Fruit fly (Drosophila melanogaster) whole organism, embryonic: ENCODE measurements around the gene CG4972.

Experiments used
- ATbp ChIP-seq: fragments of 200-800 bp; sonication (Bioruptor generic); optimal IDR thresholded peaks from 2 replicates; lab custom pipeline; 2017; ENCODE audit warnings: missing biosample characterization, mild to moderate bottlenecking, missing genetic modification characterization, missing genetic modification reagents
- Bgb ChIP-seq: fragments of 200-800 bp; sonication (Bioruptor generic); IDR thresholded peaks from 2 replicates; pipeline ENCODE4 v1.3.6; 2022; ENCODE audit warnings: missing biosample characterization, missing genetic modification characterization; ENCODE audit not compliant: partially characterized antibody
- Bteb2 ChIP-seq: fragments of 200-800 bp; sonication (Bioruptor generic); optimal IDR thresholded peaks from 2 replicates; lab custom pipeline; 2016; ENCODE audit warnings: missing biosample characterization, missing genetic modification characterization
- CG10654 ChIP-seq: fragments of 200-800 bp; sonication (Bioruptor generic); optimal IDR thresholded peaks from 2 replicates; lab custom pipeline; 2016; ENCODE audit warnings: missing biosample characterization, missing genetic modification characterization
- CG10959 ChIP-seq: fragments of 200-800 bp; sonication (Bioruptor generic); IDR thresholded peaks from 2 replicates; pipeline ENCODE4 v1.3.6; 2022; ENCODE audit warnings: missing biosample characterization, missing genetic modification characterization
- CG13287 ChIP-seq: fragments of 200-800 bp; sonication (Bioruptor generic); IDR thresholded peaks from 2 replicates; pipeline ENCODE4 v1.3.6; 2022; ENCODE audit warnings: missing biosample characterization, missing genetic modification characterization; ENCODE audit not compliant: partially characterized antibody
- CG13624 ChIP-seq: fragments of 200-800 bp; sonication (Bioruptor generic); optimal IDR thresholded peaks from 2 replicates; lab custom pipeline; 2016; ENCODE audit warnings: missing biosample characterization, missing genetic modification characterization
- CG1529 ChIP-seq: fragments of 200-800 bp; sonication (Bioruptor generic); optimal IDR thresholded peaks from 3 replicates; lab custom pipeline; 2018; ENCODE audit warnings: missing biosample characterization, missing genetic modification characterization
- CG15514 ChIP-seq: fragments of 200-800 bp; sonication (Bioruptor generic); optimal IDR thresholded peaks from 3 replicates; lab custom pipeline; 2017; ENCODE audit warnings: missing biosample characterization, missing genetic modification characterization, mild to moderate bottlenecking, moderate library complexity, missing genetic modification reagents
- CG15601 ChIP-seq: fragments of 200-800 bp; sonication (Bioruptor generic); optimal IDR thresholded peaks from 3 replicates; lab custom pipeline; 2019; ENCODE audit warnings: missing biosample characterization, mild to moderate bottlenecking, missing genetic modification characterization, moderate library complexity
- CG1603 ChIP-seq: fragments of 200-800 bp; sonication (Bioruptor generic); optimal IDR thresholded peaks from 2 replicates; lab custom pipeline; 2019; ENCODE audit warnings: missing biosample characterization, mild to moderate bottlenecking, missing genetic modification characterization, moderate library complexity
- CG2120 ChIP-seq: fragments of 200-800 bp; sonication (Bioruptor generic); optimal IDR thresholded peaks from 3 replicates; lab custom pipeline; 2016; ENCODE audit warnings: missing biosample characterization, missing genetic modification characterization
- CG2875 ChIP-seq: fragments of 200-800 bp; sonication (Bioruptor generic); optimal IDR thresholded peaks from 2 replicates; lab custom pipeline; 2017; ENCODE audit warnings: missing biosample characterization, mild to moderate bottlenecking, missing genetic modification characterization, missing genetic modification reagents
- CG4707 ChIP-seq: fragments of 200-800 bp; sonication (Bioruptor generic); optimal IDR thresholded peaks from 2 replicates; lab custom pipeline; 2018; ENCODE audit warnings: missing biosample characterization, mild to moderate bottlenecking, missing genetic modification characterization, moderate library complexity
- CG7786 ChIP-seq: fragments of 200-800 bp; sonication (Bioruptor generic); optimal IDR thresholded peaks from 2 replicates; lab custom pipeline; 2016; ENCODE audit warnings: missing biosample characterization, missing genetic modification characterization
- CG9797 ChIP-seq: fragments of 200-800 bp; sonication (Bioruptor generic); optimal IDR thresholded peaks from 3 replicates; lab custom pipeline; 2018; ENCODE audit warnings: missing biosample characterization, mild to moderate bottlenecking, missing genetic modification characterization
- CG9876 ChIP-seq: fragments of 200-800 bp; sonication (Bioruptor generic); optimal IDR thresholded peaks from 2 replicates; lab custom pipeline; 2016; ENCODE audit warnings: missing biosample characterization, missing genetic modification characterization
- Dip3 ChIP-seq: fragments of 200-800 bp; sonication (Bioruptor generic); optimal IDR thresholded peaks from 3 replicates; lab custom pipeline; 2016; ENCODE audit warnings: missing biosample characterization, missing genetic modification characterization
- Dll ChIP-seq: fragments of 200-800 bp; sonication (Bioruptor generic); IDR thresholded peaks from 4 replicates; pipeline ENCODE4 v1.3.6; 2022; ENCODE audit warnings: missing biosample characterization, missing genetic modification characterization; ENCODE audit not compliant: partially characterized antibody
- H2.0 ChIP-seq: fragments of 200-800 bp; sonication (Bioruptor generic); IDR thresholded peaks from 2 replicates; pipeline ENCODE4 v1.3.6; 2022; ENCODE audit warnings: missing biosample characterization, missing genetic modification characterization
- Hr39 ChIP-seq: fragments of >200 bp; optimal IDR thresholded peaks from 2 replicates; lab custom pipeline; 2017
- Scr ChIP-seq: fragments of 200-800 bp; sonication (Bioruptor generic); IDR thresholded peaks from 2 replicates; pipeline ENCODE4 v1.3.6; 2022; ENCODE audit warnings: missing biosample characterization, missing genetic modification characterization; ENCODE audit not compliant: partially characterized antibody
- Sry-β ChIP-seq: fragments of 200-800 bp; sonication (Bioruptor generic); optimal IDR thresholded peaks from 2 replicates; lab custom pipeline; 2018; ENCODE audit warnings: missing biosample characterization, mild to moderate bottlenecking, missing genetic modification characterization, moderate library complexity
- Trl ChIP-seq, 3 experiments: fragments of >200 bp in 2 of 3; fragments of 200-800 bp in 1 of 3; sonication (Bioruptor generic) in 1 of 3; optimal IDR thresholded peaks; 2 replicates in 1 of 3; 3 replicates in 2 of 3; lab custom pipeline; 2016 to 2017; ENCODE audit warnings: missing biosample characterization in 1 of 3, missing genetic modification characterization in 1 of 3
- ap ChIP-seq: fragments of 200-800 bp; sonication (Bioruptor generic); IDR thresholded peaks from 2 replicates; pipeline ENCODE4 v1.3.6; 2022; ENCODE audit warnings: missing biosample characterization, missing genetic modification characterization
- cwo ChIP-seq: fragments of 200-800 bp; sonication (Bioruptor generic); optimal IDR thresholded peaks from 3 replicates; lab custom pipeline; 2017; ENCODE audit warnings: missing biosample characterization, missing genetic modification characterization, mild to moderate bottlenecking, moderate library complexity, missing genetic modification reagents
- da ChIP-seq: fragments of 200-800 bp; sonication (Bioruptor generic); optimal IDR thresholded peaks from 2 replicates; lab custom pipeline; 2016; ENCODE audit warnings: missing biosample characterization, missing genetic modification characterization
- disco-r ChIP-seq: fragments of 200-800 bp; sonication (Bioruptor generic); optimal IDR thresholded peaks from 2 replicates; lab custom pipeline; 2016; ENCODE audit warnings: missing biosample characterization, missing genetic modification characterization
- exex ChIP-seq: fragments of 200-800 bp; sonication (Bioruptor generic); optimal IDR thresholded peaks from 4 replicates; lab custom pipeline; 2018; ENCODE audit warnings: missing biosample characterization, mild to moderate bottlenecking, missing genetic modification characterization, moderate library complexity
- gfzf ChIP-seq: fragments of 200-800 bp; sonication (Bioruptor generic); optimal IDR thresholded peaks from 2 replicates; lab custom pipeline; 2016; ENCODE audit warnings: missing biosample characterization, mild to moderate bottlenecking, missing genetic modification characterization, moderate library complexity
- grn ChIP-seq: fragments of 200-800 bp; sonication (Bioruptor generic); optimal IDR thresholded peaks from 3 replicates; lab custom pipeline; 2017; ENCODE audit warnings: missing biosample characterization, missing genetic modification characterization
- gsb-n ChIP-seq: fragments of 200-800 bp; sonication (Bioruptor generic); optimal IDR thresholded peaks from 3 replicates; lab custom pipeline; 2018; ENCODE audit warnings: missing biosample characterization, mild to moderate bottlenecking, missing genetic modification characterization
- her ChIP-seq: fragments of 200-800 bp; sonication (Bioruptor generic); optimal IDR thresholded peaks from 2 replicates; lab custom pipeline; 2016; ENCODE audit warnings: missing biosample characterization, missing genetic modification characterization
- lab ChIP-seq: fragments of 200-800 bp; sonication (Bioruptor generic); optimal IDR thresholded peaks from 3 replicates; lab custom pipeline; 2017; ENCODE audit warnings: missing biosample characterization, missing genetic modification characterization, mild to moderate bottlenecking, moderate library complexity, missing genetic modification reagents
- lilli ChIP-seq: fragments of 200-800 bp; sonication (Bioruptor generic); optimal IDR thresholded peaks from 3 replicates; lab custom pipeline; 2016; ENCODE audit warnings: missing biosample characterization, missing genetic modification characterization
- pzg ChIP-seq: fragments of 200-800 bp; sonication (Bioruptor generic); optimal IDR thresholded peaks from 3 replicates; lab custom pipeline; 2018; ENCODE audit warnings: missing biosample characterization, mild to moderate bottlenecking, missing genetic modification characterization, moderate library complexity
- sc ChIP-seq, 3 experiments: fragments of >200 bp in 2 of 3; fragments of 200-800 bp in 1 of 3; sonication (Bioruptor generic) in 1 of 3; optimal IDR thresholded peaks; 2 replicates in 2 of 3; 3 replicates in 1 of 3; lab custom pipeline; 2017; ENCODE audit warnings: mild to moderate bottlenecking in 1 of 3, missing biosample characterization in 1 of 3, missing genetic modification characterization in 1 of 3, missing genetic modification reagents in 1 of 3
- sens ChIP-seq: fragments of 200-800 bp; sonication (Bioruptor generic); peaks from one replicate; lab custom pipeline; 2016; ENCODE audit warnings: missing biosample characterization, missing genetic modification characterization
- seq ChIP-seq: fragments of 200-800 bp; sonication (Bioruptor generic); IDR thresholded peaks from 2 replicates; pipeline ENCODE4 v1.3.6; 2022; ENCODE audit warnings: missing biosample characterization, missing genetic modification characterization
- sima ChIP-seq: fragments of 200-800 bp; sonication (Bioruptor generic); optimal IDR thresholded peaks from 2 replicates; lab custom pipeline; 2016; ENCODE audit warnings: missing biosample characterization, missing genetic modification characterization
- sug ChIP-seq: fragments of 200-800 bp; optimal IDR thresholded peaks from 2 replicates; lab custom pipeline; 2019; ENCODE audit warnings: missing biosample characterization, mild to moderate bottlenecking, missing genetic modification characterization, moderate library complexity
- trem ChIP-seq: fragments of 200-800 bp; optimal IDR thresholded peaks from 3 replicates; lab custom pipeline; 2019; ENCODE audit warnings: missing biosample characterization, mild to moderate bottlenecking, missing genetic modification characterization, moderate library complexity
- vnd ChIP-seq: fragments of 200-800 bp; sonication (Bioruptor generic); IDR thresholded peaks from 3 replicates; pipeline ENCODE4 v1.3.6; 2022; ENCODE audit warnings: missing biosample characterization, missing genetic modification characterization; ENCODE audit not compliant: partially characterized antibody
- wdn ChIP-seq: fragments of 200-800 bp; sonication (Bioruptor generic); IDR thresholded peaks from 2 replicates; pipeline ENCODE4 v1.3.6; 2022; ENCODE audit warnings: missing biosample characterization, missing genetic modification characterization
- zfh2 ChIP-seq: fragments of 200-800 bp; sonication (Bioruptor generic); optimal IDR thresholded peaks from 2 replicates; lab custom pipeline; 2016; ENCODE audit warnings: missing biosample characterization, missing genetic modification characterization

Gene CG4972

DNA sequence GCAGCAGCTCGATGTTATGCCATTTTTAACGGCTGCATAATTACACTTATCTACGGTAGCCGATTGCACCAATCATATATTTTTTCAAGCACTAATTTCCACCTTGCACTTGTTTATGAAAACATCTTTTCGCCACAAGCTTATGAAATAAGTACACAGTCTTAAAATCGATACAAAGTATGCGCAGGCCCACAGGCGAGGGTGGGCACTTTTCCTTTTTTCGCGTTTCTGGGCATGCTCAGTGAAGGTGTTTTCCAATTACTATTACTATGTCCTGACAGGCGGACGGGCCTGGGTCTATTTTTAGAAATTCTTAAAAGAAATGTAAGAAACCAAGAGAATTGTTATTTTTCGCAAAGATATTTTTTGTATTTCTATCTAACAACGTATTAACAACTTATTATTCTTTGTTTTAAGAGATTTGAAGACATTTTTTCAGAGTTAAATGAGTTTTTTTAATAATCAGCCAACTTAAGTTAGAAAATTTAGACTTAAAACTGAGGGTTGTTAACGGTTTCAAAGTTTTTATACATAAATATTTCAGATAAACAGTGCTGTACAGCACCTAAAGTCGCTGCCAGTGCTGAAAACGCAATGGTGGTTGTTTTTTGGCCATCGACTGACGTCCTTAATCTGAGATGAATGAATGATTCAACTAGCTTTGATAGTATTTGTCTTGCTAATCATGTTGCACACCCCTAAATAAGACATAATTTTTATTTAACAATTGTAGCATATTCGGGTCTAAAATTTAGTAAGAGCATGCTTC lies 3.8 kb upstream of the CG4972 start, which contains the start of gene Cdk5alpha (continued):
- no peak for TF ChIP-seq ATbp (GFP tag; lab: Kevin White, UChicago)
- no peak for TF ChIP-seq CG4707 (GFP tag; lab: Kevin White, UChicago)
- peak; percentile 26 for TF ChIP-seq CG15601
- peak; percentile 85 for TF ChIP-seq sens (GFP tag; lab: Kevin White, UChicago)
- no peak for TF ChIP-seq Dip3 (GFP tag; lab: Kevin White, UChicago)
- no peak for TF ChIP-seq CG10959
- TF ChIP-seq da (GFP tag; lab: Kevin White, UChicago): no peak
- peak; percentile 32 for TF ChIP-seq CG1603 (tag; lab: Kevin White, UChicago)
- no peak for TF ChIP-seq Sry-β
- TF ChIP-seq her (GFP tag; lab: Kevin White, UChicago): no peak
- peak; percentile 85 for TF ChIP-seq seq (GFP tag; lab: Robert Waterston, UW)
- TF ChIP-seq wdn (GFP tag; lab: Robert Waterston, UW): no peak
- TF ChIP-seq sima (GFP tag; lab: Kevin White, UChicago): no peak
- TF ChIP-seq cwo (GFP tag; lab: Kevin White, UChicago): no peak
- peak; percentile 24 for TF ChIP-seq grn (GFP tag; lab: Kevin White, UChicago)
- no peak for TF ChIP-seq vnd (GFP tag; lab: Robert Waterston, UW)
- TF ChIP-seq trem (tag; lab: Kevin White, UChicago): peak; percentile 31
- TF ChIP-seq lab: no peak
- TF ChIP-seq CG1529: no peak
- TF ChIP-seq CG2120 (GFP tag; lab: Kevin White, UChicago): no peak
- TF ChIP-seq CG10654 (GFP tag; lab: Kevin White, UChicago): no peak
- no peak for TF ChIP-seq gsb-n
- TF ChIP-seq zfh2 (GFP tag; lab: Kevin White, UChicago): no peak
- no peak for TF ChIP-seq CG7786 (GFP tag; lab: Kevin White, UChicago)
- no peak for TF ChIP-seq CG9876
- TF ChIP-seq lilli: peak; percentile 24
- TF ChIP-seq Hr39: no peak
- TF ChIP-seq gfzf (GFP tag; lab: Kevin White, UChicago): no peak
- TF ChIP-seq CG2875: no peak
- no peak for TF ChIP-seq Scr (GFP tag; lab: Robert Waterston, UW)
- TF ChIP-seq H2.0 (GFP tag; lab: Robert Waterston, UW): no peak
- TF ChIP-seq Bteb2 (GFP tag; lab: Kevin White, UChicago): peak; percentile 1
- TF ChIP-seq exex (tag; lab: Kevin White, UChicago): no peak
- no peak for TF ChIP-seq CG9797
- peak; percentile 22; the same call in 1 of the 2 replicates for TF ChIP-seq CG13287 (GFP tag; lab: Robert Waterston, UW)
- no peak for TF ChIP-seq sc (optimal IDR thresholded peaks at IDR 0.05; lab: Kevin White, UChicago)
- no peak for TF ChIP-seq sc (GFP tag; optimal IDR thresholded peaks at IDR 0.05; lab: Kevin White, UChicago)
- peak; percentile 8 for TF ChIP-seq CG15514 (GFP tag; lab: Kevin White, UChicago)
- TF ChIP-seq pzg (GFP tag; lab: Kevin White, UChicago): peak; percentile 18
- TF ChIP-seq Trl (optimal IDR thresholded peaks at IDR 0.05; lab: Kevin White, UChicago): no peak
- no peak for TF ChIP-seq Trl (GFP tag; optimal IDR thresholded peaks at IDR 0.05; lab: Kevin White, UChicago)
- TF ChIP-seq Bgb (GFP tag; lab: Robert Waterston, UW): no peak
- no peak for TF ChIP-seq ap (GFP tag; lab: Robert Waterston, UW)
- no peak for TF ChIP-seq sug
- TF ChIP-seq CG13624: peak; percentile 3
- TF ChIP-seq disco-r (GFP tag; lab: Kevin White, UChicago): no peak
- TF ChIP-seq Dll: no peak
